Worm (Caenorhabditis elegans) whole organism, young adult: ENCODE results near the gene spp-12.

ENCODE experiments used
- C17E4.6 ChIP-seq: fragments of 200-800 bp; sonication (Bioruptor generic); IDR thresholded peaks from 2 replicates; pipeline ENCODE4 v1.3.6; 2022; ENCODE audit warnings: missing genetic modification reagents, missing genetic modification characterization, missing compliant biosample characterization
- dpl-1 ChIP-seq: fragments of 150-350 bp; optimal IDR thresholded peaks from 2 replicates; lab custom pipeline; 2014; ENCODE audit warnings: missing biosample characterization, missing genetic modification reagents, missing genetic modification characterization
- lir-1 ChIP-seq: fragments of 200-800 bp; sonication (Bioruptor generic); conservative IDR thresholded peaks from 2 replicates; pipeline ENCODE4 v1.3.6; 2022; ENCODE audit warnings: missing genetic modification reagents, missing genetic modification characterization, missing compliant biosample characterization
- mel-28 ChIP-seq: sonication (generic microtip); optimal IDR thresholded peaks from 2 replicates; lab custom pipeline; 2016; ENCODE audit warnings: borderline replicate concordance, mild to moderate bottlenecking, missing genetic modification characterization, missing compliant biosample characterization
- nfya-1 ChIP-seq: sonication (generic microtip); optimal IDR thresholded peaks from 2 replicates; lab custom pipeline; 2017; ENCODE audit warnings: antibody characterized with exemption, missing compliant biosample characterization, missing genetic modification characterization, borderline replicate concordance; ENCODE audit not compliant: insufficient read depth
- nhr-120 ChIP-seq: fragments of 200-800 bp; sonication (Bioruptor generic); IDR thresholded peaks from 2 replicates; pipeline ENCODE4 v1.3.6; 2022; ENCODE audit warnings: missing genetic modification characterization, missing compliant biosample characterization
- nhr-90 ChIP-seq: sonication (generic microtip); optimal IDR thresholded peaks from 2 replicates; lab custom pipeline; 2016; ENCODE audit warnings: missing genotype, mild to moderate bottlenecking, missing genetic modification characterization, missing compliant biosample characterization
- rpc-1 ChIP-seq, 2 experiments: fragments of 150-350 bp in 1 of 2; sonication (generic microtip) in 1 of 2; optimal IDR thresholded peaks; 2 replicates each; lab custom pipeline; 2014 to 2018; ENCODE audit warnings: missing biosample characterization in 1 of 2, missing genetic modification characterization in 1 of 2, missing genetic modification reagents in 1 of 2, missing genotype in 1 of 2
- unc-62 ChIP-seq: fragments of 150-350 bp; optimal IDR thresholded peaks from 2 replicates; lab custom pipeline; 2014; ENCODE audit warnings: missing biosample characterization, missing genetic modification reagents, missing genetic modification characterization
- ztf-22 ChIP-seq: fragments of 200-800 bp; sonication (Bioruptor generic); optimal IDR thresholded peaks from 2 replicates; lab custom pipeline; 2018; ENCODE audit warnings: mild to moderate bottlenecking, missing genetic modification characterization, moderate library complexity, missing compliant biosample characterization
- ztf-28 ChIP-seq: fragments of 200-800 bp; sonication (Bioruptor generic); IDR thresholded peaks from 2 replicates; pipeline ENCODE4 v1.3.6; 2022; ENCODE audit warnings: missing genetic modification reagents, missing genetic modification characterization, missing compliant biosample characterization

DNA sequence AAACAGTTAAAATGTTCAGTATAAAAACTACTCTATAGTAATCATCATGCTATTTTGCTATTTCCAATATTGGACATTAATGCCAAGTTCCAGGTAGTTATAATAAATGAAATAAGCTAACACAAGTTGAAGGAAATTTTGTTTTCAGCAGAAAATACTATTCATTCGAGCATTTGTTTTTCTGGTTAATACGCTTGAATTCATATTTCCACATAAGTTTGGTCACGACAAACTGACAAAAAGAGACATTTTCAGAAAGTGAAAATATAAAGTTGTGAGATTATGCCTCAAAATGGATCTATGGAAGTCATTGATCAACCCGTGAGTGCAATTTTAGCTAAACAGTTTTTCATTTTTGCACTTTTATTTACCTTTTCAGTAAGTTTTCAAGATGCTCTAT, 44.5 kb upstream of the spp-12 start, which contains the start of gene srx-131:
- TF ChIP-seq mel-28 (tag; lab: Kevin White, UChicago): no peak
- TF ChIP-seq rpc-1 (optimal IDR thresholded peaks at IDR 0.05; lab: Kevin White, UChicago): no peak
- no peak for TF ChIP-seq rpc-1 (tag; optimal IDR thresholded peaks at IDR 0.05; lab: Kevin White, UChicago)
- no peak for TF ChIP-seq dpl-1 (GFP tag; lab: Kevin White, UChicago)
- no peak for TF ChIP-seq lir-1 (GFP tag; lab: Robert Waterston, UW)
- no peak for TF ChIP-seq nhr-90 (tag; lab: Kevin White, UChicago)
- no peak for TF ChIP-seq ztf-28 (GFP tag; lab: Robert Waterston, UW)
- no peak for TF ChIP-seq unc-62 (GFP tag; lab: Kevin White, UChicago)
- TF ChIP-seq nhr-120 (GFP tag; lab: Robert Waterston, UW): no peak
- TF ChIP-seq ztf-22 (GFP tag; lab: Kevin White, UChicago): no peak
- TF ChIP-seq nfya-1 (tag; lab: Kevin White, UChicago): no peak
- TF ChIP-seq C17E4.6 (GFP tag; lab: Robert Waterston, UW): no peak
